Fruit fly (Drosophila melanogaster): ENCODE results near the gene tfc.

The tfc gene

DNA sequence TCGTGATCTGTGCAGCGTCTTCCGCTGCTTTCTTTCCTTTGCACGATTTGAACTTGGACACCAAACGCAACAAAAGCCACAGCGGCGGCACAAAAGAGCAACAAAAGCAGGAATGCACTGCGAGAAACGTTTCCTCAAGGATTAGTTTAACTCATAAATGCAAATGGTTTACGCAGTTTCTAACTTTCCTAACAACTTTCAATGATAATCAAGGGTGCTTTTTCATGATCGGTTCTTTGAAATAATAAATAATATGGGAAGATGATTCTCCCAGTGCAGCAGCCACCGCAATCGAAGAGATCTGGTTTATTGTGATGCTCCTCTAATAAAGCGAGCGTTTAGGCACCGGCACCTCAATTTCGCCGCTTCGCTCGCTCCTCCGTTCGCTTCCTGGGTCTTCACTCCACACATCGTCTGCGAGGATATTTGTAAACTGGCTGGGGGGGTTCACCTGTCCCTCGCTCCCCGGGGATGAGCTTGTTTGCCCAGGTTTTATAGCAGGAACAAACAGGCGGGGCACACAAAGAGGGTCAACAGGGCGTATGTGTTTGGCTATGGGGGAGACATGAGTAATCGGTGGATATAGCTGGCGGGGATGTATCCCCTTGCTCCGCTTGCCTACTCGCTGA is 63.0 kb downstream of the tfc start (continued):
- peak; percentile 31 for TF ChIP-seq CG3065 (GFP tag; optimal IDR thresholded peaks at IDR 0.05)
- peak; percentile 64 for TF ChIP-seq CG18764 (GFP tag; optimal IDR thresholded peaks at IDR 0.05)
- no peak for TF ChIP-seq Hr78 (GFP tag; optimal IDR thresholded peaks at IDR 0.05)
- no peak for TF ChIP-seq Ets65A (GFP tag)
- no peak for TF ChIP-seq CG7271 (tag; optimal IDR thresholded peaks at IDR 0.05)
- peak; percentile 82 for TF ChIP-seq ind (GFP tag; optimal IDR thresholded peaks at IDR 0.05)
- peak; percentile 84 for TF ChIP-seq Hsf (GFP tag; optimal IDR thresholded peaks at IDR 0.05)
- peak; percentile 3 for TF ChIP-seq CG9727 (GFP tag; optimal IDR thresholded peaks at IDR 0.05)
- TF ChIP-seq CG17568 (GFP tag; optimal IDR thresholded peaks at IDR 0.05): no peak
- TF ChIP-seq CG12104 (GFP tag; optimal IDR thresholded peaks at IDR 0.05): peak; percentile 16
- TF ChIP-seq CG17328 (GFP tag; IDR thresholded peaks at IDR 0.05): peak; percentile 86
- no peak for TF ChIP-seq CG14965 (GFP tag; optimal IDR thresholded peaks at IDR 0.05; ENCODE audit: borderline replicate concordance)
- TF ChIP-seq chn (GFP tag; optimal IDR thresholded peaks at IDR 0.05): peak; percentile 78
- TF ChIP-seq CG7963 (GFP tag; IDR thresholded peaks at IDR 0.05; ENCODE audit: partially characterized antibody): no peak
- no peak for TF ChIP-seq bbx (GFP tag; IDR thresholded peaks at IDR 0.05; ENCODE audit: partially characterized antibody)
- TF ChIP-seq org-1 (GFP tag; optimal IDR thresholded peaks at IDR 0.05): peak; percentile 56
- peak; percentile 68 for TF ChIP-seq danr (GFP tag; IDR thresholded peaks at IDR 0.05)
- peak; percentile 75 for TF ChIP-seq CG17385 (GFP tag; optimal IDR thresholded peaks at IDR 0.05)
- peak; percentile 47; the same call in 1 of the 2 replicates for TF ChIP-seq Atf6 (GFP tag; IDR thresholded peaks at IDR 0.05)
- no peak for TF ChIP-seq CG12744 (GFP tag; optimal IDR thresholded peaks at IDR 0.05)
- peak; percentile 24 to 72 for TF ChIP-seq Pdp1 (GFP tag; optimal IDR thresholded peaks at IDR 0.05)
- TF ChIP-seq HmgZ (tag; optimal IDR thresholded peaks at IDR 0.05): peak; percentile 40
- peak; percentile 80 for TF ChIP-seq NfI (GFP tag; optimal IDR thresholded peaks at IDR 0.05)
- no peak for TF ChIP-seq chinmo (GFP tag; IDR thresholded peaks at IDR 0.05; ENCODE audit: partially characterized antibody)
- no peak for TF ChIP-seq CG16779 (GFP tag; IDR thresholded peaks at IDR 0.05)
- TF ChIP-seq dmrt99B (tag; optimal IDR thresholded peaks at IDR 0.05): peak; percentile 92
- TF ChIP-seq zfh1 (GFP tag; IDR thresholded peaks at IDR 0.05): peak; percentile 90
- TF ChIP-seq CG6654 (GFP tag; optimal IDR thresholded peaks at IDR 0.05): peak; percentile 51
- TF ChIP-seq CG3995 (GFP tag; optimal IDR thresholded peaks at IDR 0.05): no peak
- TF ChIP-seq CG15696 (tag; optimal IDR thresholded peaks at IDR 0.05): no peak
- TF ChIP-seq CG17802 (tag; optimal IDR thresholded peaks at IDR 0.05): peak; percentile 71
- peak; percentile 78 for TF ChIP-seq row (GFP tag; IDR thresholded peaks at IDR 0.05)
- no peak for TF ChIP-seq rib (GFP tag; IDR thresholded peaks at IDR 0.05)
- peak; percentile 68; the same call in 2 of the 3 replicates for TF ChIP-seq dysf (GFP tag; IDR thresholded peaks at IDR 0.05)
- peak; percentile 82 for TF ChIP-seq CG12071 (GFP tag; optimal IDR thresholded peaks at IDR 0.05)
- no peak for TF ChIP-seq Neu2 (GFP tag; optimal IDR thresholded peaks at IDR 0.05; ENCODE audit: borderline replicate concordance)
- no peak for TF ChIP-seq MBD-R2 (GFP tag; IDR thresholded peaks at IDR 0.05)
- peak; percentile 35; the same call in 1 of the 3 replicates for TF ChIP-seq C15 (GFP tag; IDR thresholded peaks at IDR 0.05)
- no peak for TF ChIP-seq toy (GFP tag; IDR thresholded peaks at IDR 0.05)
- TF ChIP-seq Max (GFP tag; optimal IDR thresholded peaks at IDR 0.05): peak; percentile 54
- TF ChIP-seq ssp (GFP tag; IDR thresholded peaks at IDR 0.05): peak; percentile 67
- TF ChIP-seq Vsx1 (GFP tag; optimal IDR thresholded peaks at IDR 0.05): no peak
- peak; percentile 28 for TF ChIP-seq Deaf1 (tag; optimal IDR thresholded peaks at IDR 0.05)
- no peak for TF ChIP-seq sima (GFP tag; optimal IDR thresholded peaks at IDR 0.05)
- TF ChIP-seq bcd (GFP tag; optimal IDR thresholded peaks at IDR 0.05): peak; percentile 67
- no peak for TF ChIP-seq CG11560 (tag; IDR thresholded peaks at IDR 0.05)
- TF ChIP-seq Mrtf (GFP tag; IDR thresholded peaks at IDR 0.05): peak; percentile 56; the same call in 1 of the 3 replicates
- peak; percentile 71 for TF ChIP-seq Rx (GFP tag; IDR thresholded peaks at IDR 0.05)
- TF ChIP-seq E2f1 (GFP tag; IDR thresholded peaks at IDR 0.05): peak; percentile 76
- TF ChIP-seq cg (GFP tag; optimal IDR thresholded peaks at IDR 0.05): no peak

All from whole organism, embryonic.